Fruit fly (Drosophila melanogaster) whole organism, embryonic: ENCODE data around the gene superdeath.

ENCODE experiments used
- Asciz ChIP-seq: fragments of 200-800 bp; sonication (Bioruptor generic); optimal IDR thresholded peaks from 2 replicates; lab custom pipeline; 2017; ENCODE audit warnings: missing biosample characterization, mild to moderate bottlenecking, missing genetic modification characterization, missing genetic modification reagents
- Atf6 ChIP-seq: fragments of 200-800 bp; sonication (Bioruptor generic); IDR thresholded peaks from 2 replicates; pipeline ENCODE4 v1.3.6; 2022; ENCODE audit warnings: missing biosample characterization, missing genetic modification characterization
- CG1024 ChIP-seq: fragments of 200-800 bp; sonication (Bioruptor generic); IDR thresholded peaks from 2 replicates; pipeline ENCODE4 v1.3.6; 2022; ENCODE audit warnings: missing biosample characterization, missing genetic modification characterization
- CG10431 ChIP-seq: fragments of 200-800 bp; sonication (Bioruptor generic); optimal IDR thresholded peaks from 3 replicates; lab custom pipeline; 2018; ENCODE audit warnings: missing biosample characterization, mild to moderate bottlenecking, missing genetic modification characterization
- CG10462 ChIP-seq: fragments of 200-800 bp; sonication (Bioruptor generic); optimal IDR thresholded peaks from 2 replicates; lab custom pipeline; 2016; ENCODE audit warnings: missing biosample characterization, missing genetic modification characterization
- CG11247 ChIP-seq: fragments of 200-800 bp; sonication (Bioruptor generic); IDR thresholded peaks from 2 replicates; pipeline ENCODE4 v1.3.6; 2022; ENCODE audit warnings: missing biosample characterization, missing genetic modification characterization
- CG13624 ChIP-seq: fragments of 200-800 bp; sonication (Bioruptor generic); optimal IDR thresholded peaks from 2 replicates; lab custom pipeline; 2016; ENCODE audit warnings: missing biosample characterization, missing genetic modification characterization
- CG14050 ChIP-seq: fragments of 200-800 bp; sonication (Bioruptor generic); IDR thresholded peaks from 3 replicates; pipeline ENCODE4 v1.3.6; 2022; ENCODE audit warnings: missing biosample characterization, missing genetic modification characterization
- CG1647 ChIP-seq: fragments of 200-800 bp; sonication (Bioruptor generic); optimal IDR thresholded peaks from 3 replicates; lab custom pipeline; 2016; ENCODE audit warnings: missing biosample characterization, missing genetic modification characterization
- CG16813 ChIP-seq: fragments of 200-800 bp; sonication (Bioruptor generic); IDR thresholded peaks from 3 replicates; pipeline ENCODE4 v1.3.6; 2022; ENCODE audit warnings: missing biosample characterization, missing genetic modification characterization; ENCODE audit not compliant: partially characterized antibody
- CG17361 ChIP-seq: fragments of 200-800 bp; sonication (Bioruptor generic); IDR thresholded peaks from 3 replicates; pipeline ENCODE4 v1.3.6; 2022; ENCODE audit warnings: missing biosample characterization, missing genetic modification characterization
- CG17612 ChIP-seq: fragments of 200-800 bp; sonication (Bioruptor generic); IDR thresholded peaks from 2 replicates; pipeline ENCODE4 v1.3.6; 2022; ENCODE audit warnings: missing biosample characterization, missing genetic modification characterization
- CG1832 ChIP-seq: fragments of 200-800 bp; sonication (Bioruptor generic); optimal IDR thresholded peaks from 2 replicates; lab custom pipeline; 2017; ENCODE audit warnings: missing biosample characterization, mild to moderate bottlenecking, missing genetic modification characterization, inconsistent platforms
- CG2712 ChIP-seq: fragments of 200-800 bp; optimal IDR thresholded peaks from 3 replicates; lab custom pipeline; 2019; ENCODE audit warnings: missing biosample characterization, mild to moderate bottlenecking, missing genetic modification characterization, moderate library complexity
- CG4424 ChIP-seq: fragments of 200-800 bp; sonication (Bioruptor generic); optimal IDR thresholded peaks from 3 replicates; lab custom pipeline; 2016; ENCODE audit warnings: missing biosample characterization, missing genetic modification characterization
- CG4730 ChIP-seq: fragments of 200-800 bp; sonication (Bioruptor generic); IDR thresholded peaks from 2 replicates; pipeline ENCODE4 v1.3.6; 2022; ENCODE audit warnings: missing biosample characterization, missing genetic modification characterization
- CG7745 ChIP-seq: fragments of 200-800 bp; sonication (Bioruptor generic); optimal IDR thresholded peaks from 2 replicates; lab custom pipeline; 2018; ENCODE audit warnings: missing biosample characterization, mild to moderate bottlenecking, missing genetic modification characterization, moderate library complexity
- CG9727 ChIP-seq: fragments of 200-800 bp; sonication (Bioruptor generic); optimal IDR thresholded peaks from 3 replicates; lab custom pipeline; 2017; ENCODE audit warnings: missing biosample characterization, mild to moderate bottlenecking, missing genetic modification characterization
- CkIIα-i1 ChIP-seq: fragments of 200-800 bp; sonication (Bioruptor generic); IDR thresholded peaks from 2 replicates; pipeline ENCODE4 v1.3.6; 2022; ENCODE audit warnings: missing biosample characterization, missing genetic modification characterization
- CoRest ChIP-seq: fragments of 200-800 bp; sonication (Bioruptor generic); optimal IDR thresholded peaks from 3 replicates; lab custom pipeline; 2018; ENCODE audit warnings: missing biosample characterization, mild to moderate bottlenecking, missing genetic modification characterization, moderate library complexity
- D ChIP-seq, 2 experiments: fragments of 200-800 bp in 1 of 2; fragments of >200 bp in 1 of 2; sonication (Bioruptor generic) in 1 of 2; optimal IDR thresholded peaks; 2 replicates in 1 of 2; 3 replicates in 1 of 2; lab custom pipeline; 2017; ENCODE audit warnings: mild to moderate bottlenecking in 1 of 2, missing biosample characterization in 1 of 2, missing genetic modification characterization in 1 of 2, missing genetic modification reagents in 1 of 2
- Doc3 ChIP-seq: fragments of 200-800 bp; sonication (Bioruptor generic); IDR thresholded peaks from 3 replicates; pipeline ENCODE4 v1.3.6; 2022; ENCODE audit warnings: missing biosample characterization, missing genetic modification characterization; ENCODE audit not compliant: partially characterized antibody
- Drgx ChIP-seq: fragments of 200-800 bp; sonication (Bioruptor generic); IDR thresholded peaks from 2 replicates; pipeline ENCODE4 v1.3.6; 2022; ENCODE audit warnings: missing biosample characterization, missing genetic modification characterization
- HmgD ChIP-seq: fragments of 200-800 bp; sonication (Bioruptor generic); optimal IDR thresholded peaks from 3 replicates; lab custom pipeline; 2016; ENCODE audit warnings: missing biosample characterization, missing genetic modification characterization
- Hsf ChIP-seq: fragments of 200-800 bp; sonication (Bioruptor generic); optimal IDR thresholded peaks from 3 replicates; lab custom pipeline; 2016; ENCODE audit warnings: missing biosample characterization, missing genetic modification characterization
- Jarid2 ChIP-seq: fragments of 200-800 bp; sonication (Bioruptor generic); optimal IDR thresholded peaks from 3 replicates; lab custom pipeline; 2017; ENCODE audit warnings: mild to moderate bottlenecking, missing biosample characterization, missing genetic modification reagents, missing genetic modification characterization
- NFAT ChIP-seq: fragments of 200-800 bp; sonication (Bioruptor generic); IDR thresholded peaks from 2 replicates; pipeline ENCODE4 v1.3.6; 2022; ENCODE audit warnings: missing biosample characterization, missing genetic modification characterization
- Scr ChIP-seq: fragments of 200-800 bp; sonication (Bioruptor generic); IDR thresholded peaks from 2 replicates; pipeline ENCODE4 v1.3.6; 2022; ENCODE audit warnings: missing biosample characterization, missing genetic modification characterization; ENCODE audit not compliant: partially characterized antibody
- Usf ChIP-seq: fragments of 200-800 bp; sonication (Bioruptor generic); optimal IDR thresholded peaks from 2 replicates; lab custom pipeline; 2017; ENCODE audit warnings: missing genotype, missing biosample characterization, missing genetic modification characterization
- aop ChIP-seq: fragments of 200-800 bp; sonication (Bioruptor generic); IDR thresholded peaks from 2 replicates; pipeline ENCODE4 v1.3.6; 2022; ENCODE audit warnings: missing biosample characterization, missing genetic modification characterization
- bowl ChIP-seq: fragments of 200-800 bp; sonication (Bioruptor generic); IDR thresholded peaks from 2 replicates; pipeline ENCODE4 v1.3.6; 2022; ENCODE audit warnings: missing biosample characterization, missing genetic modification characterization
- da ChIP-seq: fragments of 200-800 bp; sonication (Bioruptor generic); optimal IDR thresholded peaks from 2 replicates; lab custom pipeline; 2016; ENCODE audit warnings: missing biosample characterization, missing genetic modification characterization
- gem ChIP-seq: fragments of 200-800 bp; sonication (Bioruptor generic); optimal IDR thresholded peaks from 2 replicates; lab custom pipeline; 2019; ENCODE audit warnings: missing biosample characterization, mild to moderate bottlenecking, missing genetic modification characterization, moderate library complexity
- gfzf ChIP-seq: fragments of 200-800 bp; sonication (Bioruptor generic); optimal IDR thresholded peaks from 2 replicates; lab custom pipeline; 2016; ENCODE audit warnings: missing biosample characterization, mild to moderate bottlenecking, missing genetic modification characterization, moderate library complexity
- hkb ChIP-seq, 2 experiments: fragments of 200-800 bp in 1 of 2; fragments of >200 bp in 1 of 2; sonication (Bioruptor generic) in 1 of 2; IDR thresholded peaks in 1 of 2; optimal IDR thresholded peaks in 1 of 2; 2 replicates each; pipeline versions ENCODE4 v1.3.6 to Lab custom; 2017 to 2022; ENCODE audit warnings: missing biosample characterization in 1 of 2, missing genetic modification characterization in 1 of 2
- klu ChIP-seq: fragments of 200-800 bp; sonication (Bioruptor generic); IDR thresholded peaks from 2 replicates; pipeline ENCODE4 v1.3.6; 2022; ENCODE audit warnings: missing biosample characterization, missing genetic modification characterization
- lmd ChIP-seq: fragments of 200-800 bp; sonication (Bioruptor generic); IDR thresholded peaks from 2 replicates; pipeline ENCODE4 v1.3.6; 2022; ENCODE audit warnings: missing biosample characterization, missing genetic modification characterization
- pnt ChIP-seq: fragments of 200-800 bp; sonication (Bioruptor generic); optimal IDR thresholded peaks from 3 replicates; lab custom pipeline; 2016; ENCODE audit warnings: missing biosample characterization, missing genetic modification characterization
- repo ChIP-seq: fragments of 200-800 bp; sonication (Bioruptor generic); optimal IDR thresholded peaks from 2 replicates; lab custom pipeline; 2016; ENCODE audit warnings: missing biosample characterization, missing genetic modification characterization
- rib ChIP-seq: fragments of 200-800 bp; sonication (Bioruptor generic); IDR thresholded peaks from 2 replicates; pipeline ENCODE4 v1.3.6; 2022; ENCODE audit warnings: missing biosample characterization, missing genetic modification characterization
- sd ChIP-seq: fragments of 200-800 bp; sonication (Bioruptor generic); optimal IDR thresholded peaks from 3 replicates; lab custom pipeline; 2018; ENCODE audit warnings: missing biosample characterization, mild to moderate bottlenecking, missing genetic modification characterization, moderate library complexity
- sens-2 ChIP-seq: fragments of 200-800 bp; sonication (Bioruptor generic); IDR thresholded peaks from 2 replicates; pipeline ENCODE4 v1.3.6; 2022; ENCODE audit warnings: missing biosample characterization, missing genetic modification characterization
- sima ChIP-seq: fragments of 200-800 bp; sonication (Bioruptor generic); optimal IDR thresholded peaks from 2 replicates; lab custom pipeline; 2016; ENCODE audit warnings: missing biosample characterization, missing genetic modification characterization
- tio ChIP-seq: fragments of 200-800 bp; sonication (Bioruptor generic); optimal IDR thresholded peaks from 2 replicates; lab custom pipeline; 2017; ENCODE audit warnings: missing biosample characterization, missing genetic modification characterization, inconsistent platforms
- unpg ChIP-seq: fragments of 200-800 bp; sonication (Bioruptor generic); optimal IDR thresholded peaks from 3 replicates; lab custom pipeline; 2018; ENCODE audit warnings: missing biosample characterization, mild to moderate bottlenecking, missing genetic modification characterization, moderate library complexity
- usp ChIP-seq: fragments of >200 bp; optimal IDR thresholded peaks from 2 replicates; lab custom pipeline; 2017; ENCODE audit warnings: missing biosample characterization, missing genetic modification characterization
- zen ChIP-seq: fragments of 200-800 bp; sonication (Bioruptor generic); optimal IDR thresholded peaks from 3 replicates; lab custom pipeline; 2018; ENCODE audit warnings: missing biosample characterization, mild to moderate bottlenecking, missing genetic modification characterization, moderate library complexity

Gene superdeath

DNA sequence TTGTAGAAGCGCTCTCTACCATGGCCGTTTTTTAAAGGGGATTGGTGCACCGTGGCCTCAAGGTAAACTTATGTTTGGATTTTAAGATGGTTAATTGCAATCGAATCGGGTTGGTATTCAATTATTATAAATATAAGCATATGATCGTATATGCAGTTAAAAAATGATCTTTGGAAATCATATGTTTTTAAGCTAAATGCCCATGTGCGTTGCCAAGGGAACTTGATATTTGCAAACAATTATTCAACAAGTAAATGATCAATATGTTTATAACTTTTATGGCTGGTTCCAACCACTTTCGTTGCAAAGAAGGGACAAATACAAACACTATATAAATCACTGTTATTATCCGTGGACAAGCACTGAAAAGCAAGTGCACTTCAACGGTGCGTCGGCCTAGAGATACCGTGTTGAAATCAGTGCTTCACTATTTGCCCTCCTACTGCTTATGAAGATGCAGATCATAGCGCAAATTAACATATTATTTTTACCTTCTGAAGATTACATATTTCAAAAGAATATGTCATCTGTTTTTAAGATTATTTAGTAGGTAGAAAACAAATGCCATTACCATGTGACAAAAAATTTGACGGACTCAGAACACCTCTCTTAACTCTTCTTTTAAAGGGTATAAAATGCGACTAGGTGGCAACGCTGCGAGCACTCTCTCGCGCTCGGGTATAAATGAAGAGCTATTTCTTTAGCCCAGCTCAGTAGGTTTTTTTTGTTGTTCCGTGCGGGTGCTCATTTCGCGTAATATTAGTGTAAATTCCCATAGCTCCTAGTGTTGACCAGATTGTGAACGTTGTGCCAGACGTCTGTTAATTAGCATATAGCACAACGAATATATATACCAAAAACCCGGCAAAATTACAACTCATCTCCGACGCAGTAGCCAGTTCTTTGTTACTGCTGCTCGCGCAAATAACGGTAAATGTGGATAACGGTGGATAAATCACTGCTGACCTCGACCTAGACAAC, 19.2 kb downstream of the superdeath start, which contains the start of gene rdog (continued):
- TF ChIP-seq HmgD (GFP tag; lab: Kevin White, UChicago) = peak; percentile 46
- TF ChIP-seq CG13624 (GFP tag; lab: Kevin White, UChicago) = peak; percentile 85
- no peak for TF ChIP-seq hkb (optimal IDR thresholded peaks at IDR 0.05; lab: Kevin White, UChicago)
- peak; percentile 61 for TF ChIP-seq hkb (GFP tag; IDR thresholded peaks at IDR 0.05; lab: Robert Waterston, UW)
- peak; percentile 20 for TF ChIP-seq da
- peak; percentile 59 for TF ChIP-seq Asciz (GFP tag; lab: Kevin White, UChicago)
- TF ChIP-seq CG4424 (GFP tag; lab: Kevin White, UChicago) = peak; percentile 88
- peak; percentile 41; the same call in 1 of the 3 replicates for TF ChIP-seq CG14050 (GFP tag; lab: Robert Waterston, UW)
- peak; percentile 68; the same call in 1 of the 2 replicates for TF ChIP-seq klu (GFP tag; lab: Robert Waterston, UW)
- no peak for TF ChIP-seq CG17612
- no peak for TF ChIP-seq CG4730 (GFP tag; lab: Robert Waterston, UW)
- TF ChIP-seq CG17361 (GFP tag; lab: Robert Waterston, UW) = peak; percentile 88
- TF ChIP-seq CG2712 (tag; lab: Kevin White, UChicago) = no peak
- peak; percentile 86 for TF ChIP-seq gem (tag; lab: Kevin White, UChicago)
- TF ChIP-seq D (optimal IDR thresholded peaks at IDR 0.05; lab: Kevin White, UChicago) = no peak
- TF ChIP-seq D (GFP tag; optimal IDR thresholded peaks at IDR 0.05; lab: Kevin White, UChicago) = peak; percentile 63
- TF ChIP-seq CG9727 = peak; percentile 89
- TF ChIP-seq unpg (GFP tag; lab: Kevin White, UChicago) = peak; percentile 77
- peak; percentile 31; the same call in 1 of the 2 replicates for TF ChIP-seq CG1024
- TF ChIP-seq CG10431 (GFP tag; lab: Kevin White, UChicago) = no peak
- peak; percentile 77 for TF ChIP-seq lmd (GFP tag; lab: Robert Waterston, UW)
- no peak for TF ChIP-seq gfzf (GFP tag; lab: Kevin White, UChicago)
- 0 out of 2 replicates have a peak, but pooled peaks have one; percentile 25 for TF ChIP-seq Scr (GFP tag; lab: Robert Waterston, UW)
- TF ChIP-seq repo (GFP tag; lab: Kevin White, UChicago) = peak; percentile 24
- TF ChIP-seq CkIIα-i1 (GFP tag; lab: Robert Waterston, UW) = no peak
- peak; percentile 27; the same call in 1 of the 2 replicates for TF ChIP-seq rib (GFP tag; lab: Robert Waterston, UW)
- TF ChIP-seq sima = no peak
- peak; percentile 56 for TF ChIP-seq Usf
- peak; percentile 82 for TF ChIP-seq Hsf (GFP tag; lab: Kevin White, UChicago)
- no peak; the same call in 1 of the 2 replicates for TF ChIP-seq Drgx
- TF ChIP-seq CG11247 = 0 out of 2 replicates have a peak, but pooled peaks have one; percentile 37
- peak; percentile 9; the same call in 1 of the 2 replicates for TF ChIP-seq bowl
- TF ChIP-seq CG10462 (GFP tag; lab: Kevin White, UChicago) = peak; percentile 75
- TF ChIP-seq Doc3 = no peak
- peak; percentile 66 for TF ChIP-seq pnt (GFP tag; lab: Kevin White, UChicago)
- peak; percentile 47 for TF ChIP-seq CG1647 (GFP tag; lab: Kevin White, UChicago)
- peak; percentile 39; the same call in 1 of the 2 replicates for TF ChIP-seq aop (GFP tag; lab: Robert Waterston, UW)
- TF ChIP-seq NFAT (GFP tag; lab: Robert Waterston, UW) = peak; percentile 40; the same call in 1 of the 2 replicates
- peak; percentile 77 for TF ChIP-seq zen (tag; lab: Kevin White, UChicago)
- TF ChIP-seq usp (GFP tag; lab: Kevin White, UChicago) = no peak
- TF ChIP-seq tio (GFP tag; lab: Kevin White, UChicago) = peak; percentile 38
- TF ChIP-seq Atf6 (GFP tag; lab: Robert Waterston, UW) = peak; percentile 82
- TF ChIP-seq CG1832 = no peak
- TF ChIP-seq sd (tag; lab: Kevin White, UChicago) = peak; percentile 48
- TF ChIP-seq CG16813 (GFP tag; lab: Robert Waterston, UW) = no peak
- no peak for TF ChIP-seq CG7745 (tag; lab: Kevin White, UChicago)
- TF ChIP-seq Jarid2 (GFP tag; lab: Kevin White, UChicago) = peak; percentile 73
- peak; percentile 86 for TF ChIP-seq CoRest (tag; lab: Kevin White, UChicago)
- TF ChIP-seq sens-2 (GFP tag; lab: Robert Waterston, UW) = peak; percentile 54; the same call in 1 of the 2 replicates
